Worm (Caenorhabditis elegans): ENCODE data around the gene prcc-1.

prcc-1 gene

DNA sequence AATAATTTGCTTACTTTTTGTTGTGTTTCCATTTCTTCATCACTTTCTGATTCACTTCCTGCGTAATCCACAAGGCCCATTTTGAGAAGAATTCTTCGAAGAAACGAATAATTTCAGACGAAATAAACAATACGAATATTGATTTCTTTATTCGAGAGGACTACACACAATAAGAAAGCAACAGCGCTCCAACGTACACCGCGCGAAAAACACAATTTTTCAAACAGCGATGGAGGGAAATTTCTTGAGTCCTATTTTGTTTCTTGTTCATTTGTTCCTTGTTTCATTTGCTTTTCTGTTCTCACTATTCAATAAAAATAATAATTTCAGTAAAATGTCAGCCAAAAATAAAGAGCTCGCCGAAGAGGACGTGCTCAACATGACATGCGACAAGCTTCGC lies at the start of gene prcc-1, which contains the start of gene C39E9.12:
Gene prcc-1, minus strand, starts transcription at position 119 of the 400 bp plus-strand sequence.
Gene C39E9.12, plus strand, starts transcription at position 331 of the 400 bp plus-strand sequence.
- TF ChIP-seq ztf-23 (GFP tag; IDR thresholded peaks at IDR 0.05) = no peak
- no peak for TF ChIP-seq ref-1 (GFP tag; conservative IDR thresholded peaks at IDR 0.05)
- no peak for TF ChIP-seq cog-1 (tag; optimal IDR thresholded peaks at IDR 0.05)
- peak; percentile 75 for TF ChIP-seq T22C8.4 (GFP tag; IDR thresholded peaks at IDR 0.05)
- no peak for TF ChIP-seq ztf-29 (GFP tag; IDR thresholded peaks at IDR 0.05)
- no peak for TF ChIP-seq flt-1 (GFP tag; IDR thresholded peaks at IDR 0.05)
- no peak for TF ChIP-seq tab-1 (GFP tag; IDR thresholded peaks at IDR 0.05)
- TF ChIP-seq med-1 (GFP tag; optimal IDR thresholded peaks at IDR 0.05; ENCODE audit: insufficient read depth) = no peak
- no peak for TF ChIP-seq klf-2 (GFP tag; conservative IDR thresholded peaks at IDR 0.05)

DNA sequence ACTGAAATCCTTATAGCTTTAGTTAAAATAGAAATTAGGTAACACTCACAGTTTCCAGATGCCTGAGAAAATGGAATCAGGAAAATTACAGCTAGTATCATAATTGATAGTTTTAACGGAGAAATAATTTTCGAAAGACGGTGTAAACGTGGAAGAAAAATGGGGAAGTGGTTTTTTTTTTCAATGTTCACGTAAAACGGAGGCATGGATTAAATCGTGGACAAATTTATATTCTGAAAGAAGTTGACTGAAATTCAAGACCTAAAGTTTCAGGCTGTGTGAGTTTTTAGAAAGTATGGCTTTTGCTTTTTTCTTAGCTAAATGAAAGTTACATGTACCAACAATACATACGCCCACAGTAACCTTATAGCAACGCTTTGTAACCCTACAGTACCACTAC lies 48.7 kb upstream of the prcc-1 start, which contains the start of gene spe-43:
Gene spe-43, minus strand, starts transcription at position 101 of the 400 bp plus-strand sequence.
- no peak for TF ChIP-seq ref-1 (GFP tag; conservative IDR thresholded peaks at IDR 0.05)
- no peak for TF ChIP-seq ztf-29 (GFP tag; IDR thresholded peaks at IDR 0.05)
- TF ChIP-seq cog-1 (tag; optimal IDR thresholded peaks at IDR 0.05) = no peak
- TF ChIP-seq med-1 (GFP tag; optimal IDR thresholded peaks at IDR 0.05; ENCODE audit: insufficient read depth) = no peak
- TF ChIP-seq T22C8.4 (GFP tag; IDR thresholded peaks at IDR 0.05) = no peak
- no peak for TF ChIP-seq tab-1 (GFP tag; IDR thresholded peaks at IDR 0.05)
- no peak for TF ChIP-seq flt-1 (GFP tag; IDR thresholded peaks at IDR 0.05)
- no peak for TF ChIP-seq klf-2 (GFP tag; conservative IDR thresholded peaks at IDR 0.05)
- TF ChIP-seq ztf-23 (GFP tag; IDR thresholded peaks at IDR 0.05) = no peak

DNA sequence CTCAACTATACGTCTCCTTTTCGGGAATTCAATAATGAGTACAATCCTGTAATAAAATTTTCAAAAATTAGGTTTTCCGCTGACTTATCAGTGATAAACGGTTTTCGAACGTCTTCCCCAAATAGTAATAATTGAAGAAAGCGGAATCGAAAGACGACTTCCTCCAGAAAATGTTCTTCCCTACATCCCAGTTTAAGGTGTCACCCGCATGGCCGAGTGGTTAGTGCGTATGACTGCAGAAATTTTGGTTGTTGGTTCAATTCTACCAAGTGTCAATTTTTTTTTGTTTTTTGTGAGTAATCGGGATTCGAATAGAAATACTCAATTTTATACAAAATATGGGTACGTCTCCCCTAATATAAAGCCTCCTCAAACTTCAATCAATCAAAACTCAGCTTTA lies 47.2 kb upstream of the prcc-1 start:
- TF ChIP-seq T22C8.4 (GFP tag; IDR thresholded peaks at IDR 0.05) (0 out of 2 replicates have a peak, but pooled peaks have one; percentile 25), ztf-23 (GFP tag; IDR thresholded peaks at IDR 0.05) (peak; percentile 30; the same call in 1 of the 2 replicates), flt-1 (GFP tag; IDR thresholded peaks at IDR 0.05) (peak; percentile 54), ref-1 (GFP tag; conservative IDR thresholded peaks at IDR 0.05) (peak; percentile 43; the same call in 1 of the 2 replicates), tab-1 (GFP tag; IDR thresholded peaks at IDR 0.05) (0 out of 2 replicates have a peak, but pooled peaks have one; percentile 51)

DNA sequence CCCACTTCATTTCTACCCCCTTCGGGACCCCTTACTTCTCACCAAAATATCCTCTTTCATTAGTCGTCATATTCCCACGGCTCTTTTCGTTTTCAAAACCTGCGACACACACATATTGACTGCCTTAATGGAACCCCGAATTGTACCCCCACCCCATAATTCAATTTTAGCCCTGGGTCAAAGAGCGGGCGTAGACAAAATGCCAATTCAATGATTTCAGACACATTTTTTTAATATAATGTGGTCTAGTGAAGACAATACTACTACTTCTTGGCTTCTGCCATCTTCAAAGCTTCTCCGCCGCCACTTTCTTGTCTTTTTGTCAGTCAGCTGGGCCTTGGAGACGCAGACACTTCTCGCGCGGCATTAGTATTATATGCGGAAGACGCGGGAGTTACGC lies 34.1 kb upstream of the prcc-1 start:
- TF ChIP-seq klf-2 (GFP tag; conservative IDR thresholded peaks at IDR 0.05) = no peak
- TF ChIP-seq cog-1 (tag; optimal IDR thresholded peaks at IDR 0.05) = no peak
- TF ChIP-seq ref-1 (GFP tag; conservative IDR thresholded peaks at IDR 0.05) = no peak

DNA sequence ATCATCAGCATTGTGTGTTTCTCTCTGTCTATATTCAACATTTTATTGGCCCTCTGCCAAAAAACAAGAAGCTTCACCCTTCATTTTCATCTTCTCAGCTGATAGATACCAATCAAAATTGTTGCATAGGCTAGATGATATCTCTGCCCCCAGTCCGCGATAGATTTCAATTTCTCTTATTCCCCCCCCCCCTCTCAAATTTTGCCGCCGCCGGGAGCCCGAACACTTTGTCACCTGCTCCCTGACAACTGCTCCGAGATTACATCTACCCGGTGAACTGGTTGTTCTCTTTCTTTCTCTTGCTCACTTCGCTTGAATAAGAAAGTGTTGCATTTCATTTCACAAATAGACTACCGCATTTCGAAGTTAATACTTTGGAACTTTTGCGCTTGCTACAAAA lies 32.4 kb upstream of the prcc-1 start:
- TF ChIP-seq cog-1 (tag; optimal IDR thresholded peaks at IDR 0.05) = no peak
- TF ChIP-seq flt-1 (GFP tag; IDR thresholded peaks at IDR 0.05) = no peak
- no peak for TF ChIP-seq ztf-23 (GFP tag; IDR thresholded peaks at IDR 0.05)
- TF ChIP-seq tab-1 (GFP tag; IDR thresholded peaks at IDR 0.05) = no peak
- no peak for TF ChIP-seq ztf-29 (GFP tag; IDR thresholded peaks at IDR 0.05)
- TF ChIP-seq ref-1 (GFP tag; conservative IDR thresholded peaks at IDR 0.05) = no peak
- TF ChIP-seq T22C8.4 (GFP tag; IDR thresholded peaks at IDR 0.05) = no peak
- no peak for TF ChIP-seq med-1 (GFP tag; optimal IDR thresholded peaks at IDR 0.05; ENCODE audit: insufficient read depth)
- no peak for TF ChIP-seq klf-2 (GFP tag; conservative IDR thresholded peaks at IDR 0.05)

DNA sequence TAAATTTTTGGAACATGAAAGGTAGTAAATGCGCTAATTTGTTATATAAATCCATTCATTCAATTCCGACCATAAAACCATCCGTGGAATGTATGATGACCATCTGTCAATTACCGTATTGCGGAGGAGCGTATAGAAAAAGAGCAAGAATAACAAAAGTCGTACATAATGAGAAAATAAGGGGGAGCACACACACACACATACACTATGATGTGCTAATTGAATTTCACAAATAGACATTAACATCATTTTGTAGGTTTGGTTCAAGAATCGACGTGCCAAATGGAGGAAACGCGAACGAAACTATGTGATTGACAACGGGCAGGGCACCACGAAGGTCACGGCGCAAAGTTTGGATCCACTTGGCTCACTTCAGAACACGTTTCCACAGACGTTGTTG lies 27.8 kb upstream of the prcc-1 start:
- TF ChIP-seq T22C8.4 (GFP tag; IDR thresholded peaks at IDR 0.05) = no peak
- TF ChIP-seq med-1 (GFP tag; optimal IDR thresholded peaks at IDR 0.05; ENCODE audit: insufficient read depth) = no peak
- no peak for TF ChIP-seq cog-1 (tag; optimal IDR thresholded peaks at IDR 0.05)

DNA sequence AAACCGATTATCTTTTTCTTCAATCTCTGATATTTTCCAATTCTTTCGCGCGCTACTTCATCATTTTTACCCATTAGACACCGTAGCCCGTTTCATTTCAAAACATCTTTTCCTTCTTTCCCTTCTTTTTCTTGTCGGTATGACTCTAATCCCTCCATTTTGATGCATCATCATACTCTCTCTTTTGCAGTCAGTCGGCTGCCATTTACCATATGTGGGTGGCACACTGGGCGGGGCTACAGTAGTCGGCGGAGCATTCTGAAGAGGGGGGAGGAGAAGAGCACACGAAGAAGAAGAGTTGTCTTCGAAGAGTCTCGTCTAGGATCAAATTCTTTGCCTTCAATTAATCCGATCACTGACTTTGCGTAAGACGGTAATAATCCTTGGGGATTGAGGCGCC lies 25.2 kb upstream of the prcc-1 start, which contains the start of gene unc-30:
Gene unc-30, plus strand, starts transcription at position 184 of the 400 bp plus-strand sequence.
- TF ChIP-seq med-1 (GFP tag; optimal IDR thresholded peaks at IDR 0.05; ENCODE audit: insufficient read depth) = no peak
- no peak for TF ChIP-seq tab-1 (GFP tag; IDR thresholded peaks at IDR 0.05)
- no peak for TF ChIP-seq klf-2 (GFP tag; conservative IDR thresholded peaks at IDR 0.05)
- TF ChIP-seq cog-1 (tag; optimal IDR thresholded peaks at IDR 0.05) = no peak
- no peak for TF ChIP-seq T22C8.4 (GFP tag; IDR thresholded peaks at IDR 0.05)
- no peak for TF ChIP-seq ztf-29 (GFP tag; IDR thresholded peaks at IDR 0.05)
- TF ChIP-seq ztf-23 (GFP tag; IDR thresholded peaks at IDR 0.05) = no peak
- no peak for TF ChIP-seq flt-1 (GFP tag; IDR thresholded peaks at IDR 0.05)
- no peak for TF ChIP-seq ref-1 (GFP tag; conservative IDR thresholded peaks at IDR 0.05)

DNA sequence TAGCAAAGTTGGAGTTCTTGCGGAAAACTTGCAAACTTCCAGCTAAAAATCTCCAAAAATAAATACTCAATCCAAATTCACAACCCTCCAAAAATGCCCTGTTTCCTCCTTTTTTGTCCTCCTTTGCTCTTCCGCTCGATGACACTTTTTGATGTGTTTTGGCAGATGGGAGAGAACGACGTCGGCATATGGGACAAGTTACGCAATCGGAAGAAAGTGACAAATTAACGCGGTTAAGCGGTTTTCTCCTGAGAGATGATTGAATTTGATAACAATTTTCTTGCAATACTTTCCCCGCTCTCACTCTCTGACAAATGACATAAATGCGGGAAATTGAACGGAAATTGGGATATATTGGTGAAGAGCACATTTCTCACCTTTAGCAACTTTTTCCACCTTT lies 23.1 kb upstream of the prcc-1 start:
- TF ChIP-seq cog-1 (tag; optimal IDR thresholded peaks at IDR 0.05) (no peak), ztf-23 (GFP tag; IDR thresholded peaks at IDR 0.05) (no peak), ref-1 (GFP tag; conservative IDR thresholded peaks at IDR 0.05) (no peak), ztf-29 (GFP tag; IDR thresholded peaks at IDR 0.05) (no peak), klf-2 (GFP tag; conservative IDR thresholded peaks at IDR 0.05) (no peak), flt-1 (GFP tag; IDR thresholded peaks at IDR 0.05) (no peak), T22C8.4 (GFP tag; IDR thresholded peaks at IDR 0.05) (no peak), med-1 (GFP tag; optimal IDR thresholded peaks at IDR 0.05; ENCODE audit: insufficient read depth) (no peak), tab-1 (GFP tag; IDR thresholded peaks at IDR 0.05) (no peak)

DNA sequence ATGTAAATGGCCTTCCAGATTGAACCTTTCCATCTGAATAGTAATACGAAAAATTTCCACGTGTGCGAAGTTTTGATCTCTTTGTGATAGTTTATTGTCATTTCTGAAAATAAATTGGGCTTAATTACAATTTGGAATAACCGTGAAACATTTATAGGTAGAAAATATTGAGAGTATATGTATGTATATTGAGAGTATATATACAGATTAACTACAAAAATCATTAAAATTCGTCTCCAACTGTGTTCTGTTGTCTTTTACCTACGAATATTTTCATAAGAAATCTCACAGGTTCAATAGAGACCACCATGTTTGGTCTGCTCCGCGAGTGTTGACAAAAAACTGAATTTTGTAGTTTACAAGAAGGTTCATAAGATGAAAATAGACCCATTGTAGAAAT lies 19.4 kb upstream of the prcc-1 start, which contains the start of gene best-2:
Gene best-2, minus strand, starts transcription at position 101 of the 400 bp plus-strand sequence.
- TF ChIP-seq cog-1 (tag; optimal IDR thresholded peaks at IDR 0.05) (no peak), ztf-29 (GFP tag; IDR thresholded peaks at IDR 0.05) (no peak), T22C8.4 (GFP tag; IDR thresholded peaks at IDR 0.05) (no peak), ztf-23 (GFP tag; IDR thresholded peaks at IDR 0.05) (no peak), tab-1 (GFP tag; IDR thresholded peaks at IDR 0.05) (no peak), ref-1 (GFP tag; conservative IDR thresholded peaks at IDR 0.05) (no peak), med-1 (GFP tag; optimal IDR thresholded peaks at IDR 0.05; ENCODE audit: insufficient read depth) (no peak), klf-2 (GFP tag; conservative IDR thresholded peaks at IDR 0.05) (no peak), flt-1 (GFP tag; IDR thresholded peaks at IDR 0.05) (no peak)

DNA sequence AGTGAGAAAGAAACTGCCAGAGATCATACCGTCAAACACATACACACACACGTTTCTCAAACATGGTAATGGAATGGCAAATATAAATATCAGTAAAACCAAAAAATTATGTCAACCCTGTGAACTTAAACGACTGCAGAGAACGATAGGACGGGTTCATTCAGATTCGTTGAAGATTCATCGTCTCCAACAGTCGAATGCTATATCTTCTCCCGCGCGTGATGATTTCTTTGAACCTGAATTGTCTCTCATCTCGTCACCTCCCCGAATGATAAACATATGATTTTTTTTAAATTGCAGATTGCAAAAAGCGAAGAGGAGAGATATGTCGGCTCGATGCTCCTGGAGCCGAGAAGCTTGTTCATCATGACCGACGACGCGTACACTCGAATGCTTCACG lies 17.3 kb upstream of the prcc-1 start:
- no peak for TF ChIP-seq ref-1 (GFP tag; conservative IDR thresholded peaks at IDR 0.05)
- no peak for TF ChIP-seq flt-1 (GFP tag; IDR thresholded peaks at IDR 0.05)
- TF ChIP-seq cog-1 (tag; optimal IDR thresholded peaks at IDR 0.05) = no peak
- no peak for TF ChIP-seq T22C8.4 (GFP tag; IDR thresholded peaks at IDR 0.05)
- TF ChIP-seq klf-2 (GFP tag; conservative IDR thresholded peaks at IDR 0.05) = no peak
- no peak for TF ChIP-seq med-1 (GFP tag; optimal IDR thresholded peaks at IDR 0.05; ENCODE audit: insufficient read depth)
- no peak for TF ChIP-seq ztf-29 (GFP tag; IDR thresholded peaks at IDR 0.05)
- no peak for TF ChIP-seq ztf-23 (GFP tag; IDR thresholded peaks at IDR 0.05)
- TF ChIP-seq tab-1 (GFP tag; IDR thresholded peaks at IDR 0.05) = no peak
